ENCODE assay signal across 1 fruit fly cellular context in genomic region chr3L:9377198-9378035, dm6.
A peak's percentile ranks its signal among the peaks of the same experiment; 100 is the strongest.
TF ChIP-seq lines count a peak whose summit lies in the region.

Gene Hsp26, minus strand, starts transcription at chr3L:9377427.

TF ChIP-seq in whole organism, embryonic, 481 proteins besides CTCF, POLR2A, EP300 and RAD21 (continued from another document and continues in another):
- TF ChIP-seq trh (GFP tag; optimal IDR thresholded peaks at IDR 0.05; lab: Kevin White, UChicago) (peak; percentile 48), CG32772 (GFP tag; IDR thresholded peaks at IDR 0.05; lab: Robert Waterston, UW) (peak; percentile 71), CG7987 (GFP tag; optimal IDR thresholded peaks at IDR 0.05; lab: Kevin White, UChicago) (peak; percentile 43), Hey (tag; optimal IDR thresholded peaks at IDR 0.05; lab: Kevin White, UChicago) (no peak), fru (optimal IDR thresholded peaks at IDR 0.05; lab: Kevin White, UChicago) (no peak), lilli (GFP tag; optimal IDR thresholded peaks at IDR 0.05; lab: Kevin White, UChicago) (peak; percentile 89), CG1792 (GFP tag; optimal IDR thresholded peaks at IDR 0.05; lab: Kevin White, UChicago) (peak; percentile 78), Xbp1 (GFP tag; optimal IDR thresholded peaks at IDR 0.05; lab: Kevin White, UChicago) (peak; percentile 89), CG6854 (GFP tag; optimal IDR thresholded peaks at IDR 0.05; lab: Kevin White, UChicago) (peak; percentile 73), CG2678 (tag; optimal IDR thresholded peaks at IDR 0.05; lab: Kevin White, UChicago) (peak; percentile 86), CG18764 (GFP tag; optimal IDR thresholded peaks at IDR 0.05; lab: Kevin White, UChicago) (peak; percentile 66), Elba2 (GFP tag; optimal IDR thresholded peaks at IDR 0.05; lab: Kevin White, UChicago) (no peak), CG4820 (GFP tag; optimal IDR thresholded peaks at IDR 0.05; lab: Kevin White, UChicago) (peak; percentile 67), CG2120 (GFP tag; optimal IDR thresholded peaks at IDR 0.05; lab: Kevin White, UChicago) (peak; percentile 92), Asciz (GFP tag; optimal IDR thresholded peaks at IDR 0.05; lab: Kevin White, UChicago) (peak; percentile 74), CG14965 (GFP tag; optimal IDR thresholded peaks at IDR 0.05; lab: Kevin White, UChicago; ENCODE audit: borderline replicate concordance) (no peak), Pdp1 (GFP tag; optimal IDR thresholded peaks at IDR 0.05; lab: Kevin White, UChicago) (peak; percentile 75 to 82), Ptx1 (GFP tag; IDR thresholded peaks at IDR 0.05; lab: Robert Waterston, UW) (peak; percentile 87), Antp (GFP tag; optimal IDR thresholded peaks at IDR 0.05; lab: Kevin White, UChicago) (peak; percentile 86), dati (GFP tag; IDR thresholded peaks at IDR 0.05; lab: Robert Waterston, UW) (0 out of 2 replicates have a peak, but pooled peaks have one; percentile 19), ssp (GFP tag; IDR thresholded peaks at IDR 0.05; lab: Robert Waterston, UW) (peak; percentile 66), CG18619 (GFP tag; optimal IDR thresholded peaks at IDR 0.05; lab: Kevin White, UChicago) (peak; percentile 74), CG7357 (GFP tag; IDR thresholded peaks at IDR 0.05; lab: Robert Waterston, UW) (peak; percentile 61), Neu2 (GFP tag; optimal IDR thresholded peaks at IDR 0.05; lab: Kevin White, UChicago; ENCODE audit: borderline replicate concordance) (no peak), CG9609 (GFP tag; optimal IDR thresholded peaks at IDR 0.05; lab: Kevin White, UChicago) (peak; percentile 82), ato (GFP tag; IDR thresholded peaks at IDR 0.05; lab: Robert Waterston, UW; ENCODE audit: partially characterized antibody) (no peak), CG2199 (GFP tag; IDR thresholded peaks at IDR 0.05; lab: Robert Waterston, UW) (0 out of 3 replicates have a peak, but pooled peaks have one; percentile 32), CG4854 (GFP tag; optimal IDR thresholded peaks at IDR 0.05; lab: Kevin White, UChicago) (peak; percentile 58), cwo (GFP tag; optimal IDR thresholded peaks at IDR 0.05; lab: Kevin White, UChicago) (peak; percentile 75), oc (tag; optimal IDR thresholded peaks at IDR 0.05; lab: Kevin White, UChicago) (peak; percentile 86), CG6683 (GFP tag; optimal IDR thresholded peaks at IDR 0.05; lab: Kevin White, UChicago) (peak; percentile 46), Bdp1 (GFP tag; optimal IDR thresholded peaks at IDR 0.05; lab: Kevin White, UChicago) (peak; percentile 70), shn (GFP tag; optimal IDR thresholded peaks at IDR 0.05; lab: Kevin White, UChicago) (peak; percentile 49), emc (GFP tag; optimal IDR thresholded peaks at IDR 0.05; lab: Kevin White, UChicago) (peak; percentile 55), esg (GFP tag; conservative IDR thresholded peaks at IDR 0.05; lab: Robert Waterston, UW) (peak; percentile 77), mirr (GFP tag; optimal IDR thresholded peaks at IDR 0.05; lab: Kevin White, UChicago) (no peak), CG15696 (tag; optimal IDR thresholded peaks at IDR 0.05; lab: Kevin White, UChicago) (peak; percentile 12), BEAF-32 (GFP tag; optimal IDR thresholded peaks at IDR 0.05; lab: Kevin White, UChicago) (no peak), CG14710 (tag; optimal IDR thresholded peaks at IDR 0.05; lab: Kevin White, UChicago) (peak; percentile 69), H15 (GFP tag; IDR thresholded peaks at IDR 0.05; lab: Robert Waterston, UW) (no peak), Sry-δ (GFP tag; optimal IDR thresholded peaks at IDR 0.05; lab: Kevin White, UChicago) (peak; percentile 24), zf30C (GFP tag; optimal IDR thresholded peaks at IDR 0.05; lab: Kevin White, UChicago) (peak; percentile 90), Fer3 (tag; optimal IDR thresholded peaks at IDR 0.05; lab: Kevin White, UChicago) (peak; percentile 65), CG17186 (GFP tag; optimal IDR thresholded peaks at IDR 0.05; lab: Kevin White, UChicago) (no peak), B-H2 (GFP tag; optimal IDR thresholded peaks at IDR 0.05; lab: Kevin White, UChicago) (peak; percentile 49), CG30403 (GFP tag; optimal IDR thresholded peaks at IDR 0.05; lab: Kevin White, UChicago) (peak; percentile 89), ac (GFP tag; optimal IDR thresholded peaks at IDR 0.05; lab: Kevin White, UChicago) (no peak), CHES-1-like (GFP tag; optimal IDR thresholded peaks at IDR 0.05; lab: Kevin White, UChicago) (peak; percentile 81), Hmx (GFP tag; optimal IDR thresholded peaks at IDR 0.05; lab: Kevin White, UChicago) (peak; percentile 55), sens (GFP tag; lab: Kevin White, UChicago) (peak; percentile 99), Oli (tag; optimal IDR thresholded peaks at IDR 0.05; lab: Kevin White, UChicago) (peak; percentile 86), CG5180 (GFP tag; optimal IDR thresholded peaks at IDR 0.05; lab: Kevin White, UChicago) (peak; percentile 54), CG13775 (GFP tag; optimal IDR thresholded peaks at IDR 0.05; lab: Kevin White, UChicago) (peak; percentile 73), Rx (GFP tag; IDR thresholded peaks at IDR 0.05; lab: Robert Waterston, UW) (peak; percentile 27; the same call in 1 of the 2 replicates), lmd (GFP tag; IDR thresholded peaks at IDR 0.05; lab: Robert Waterston, UW) (peak; percentile 77), yki (optimal IDR thresholded peaks at IDR 0.05; lab: Kevin White, UChicago) (peak; percentile 10), crp (GFP tag; optimal IDR thresholded peaks at IDR 0.05; lab: Kevin White, UChicago) (peak; percentile 8 to 31), H2.0 (GFP tag; IDR thresholded peaks at IDR 0.05; lab: Robert Waterston, UW) (peak; percentile 79), CG2875 (GFP tag; optimal IDR thresholded peaks at IDR 0.05; lab: Kevin White, UChicago) (peak; percentile 73), Doc2 (GFP tag; IDR thresholded peaks at IDR 0.05; lab: Robert Waterston, UW) (no peak), CG6791 (GFP tag; IDR thresholded peaks at IDR 0.05; lab: Robert Waterston, UW; ENCODE audit: partially characterized antibody) (no peak), slou (GFP tag; optimal IDR thresholded peaks at IDR 0.05; lab: Kevin White, UChicago) (peak; percentile 62), CG11560 (tag; IDR thresholded peaks at IDR 0.05; lab: Robert Waterston, UW) (0 out of 3 replicates have a peak, but pooled peaks have one; percentile 29), CG1233 (GFP tag; optimal IDR thresholded peaks at IDR 0.05; lab: Kevin White, UChicago) (peak; percentile 78), al (GFP tag; IDR thresholded peaks at IDR 0.05; lab: Robert Waterston, UW) (peak; percentile 35; the same call in 1 of the 2 replicates), CG3995 (GFP tag; optimal IDR thresholded peaks at IDR 0.05; lab: Kevin White, UChicago) (peak; percentile 12), luna (GFP tag; optimal IDR thresholded peaks at IDR 0.05; lab: Kevin White, UChicago) (peak; percentile 60), tio (GFP tag; optimal IDR thresholded peaks at IDR 0.05; lab: Kevin White, UChicago) (peak; percentile 72), CG10321 (GFP tag; IDR thresholded peaks at IDR 0.05; lab: Robert Waterston, UW) (peak; percentile 24; the same call in 1 of the 2 replicates), Atf6 (GFP tag; IDR thresholded peaks at IDR 0.05; lab: Robert Waterston, UW) (peak; percentile 92), bsh (GFP tag; optimal IDR thresholded peaks at IDR 0.05; lab: Kevin White, UChicago) (peak; percentile 74 to 93), CG32767 (GFP tag; IDR thresholded peaks at IDR 0.05; lab: Robert Waterston, UW) (peak; percentile 86), CG12299 (tag; optimal IDR thresholded peaks at IDR 0.05; lab: Kevin White, UChicago) (peak; percentile 63), cad (GFP tag; optimal IDR thresholded peaks at IDR 0.05; lab: Kevin White, UChicago) (no peak), CG8290 (GFP tag; optimal IDR thresholded peaks at IDR 0.05; lab: Kevin White, UChicago) (peak; percentile 72), CG8290 (tag; optimal IDR thresholded peaks at IDR 0.05; lab: Kevin White, UChicago) (peak in 1 of 2 experiments; percentile 24), NC2α (GFP tag; optimal IDR thresholded peaks at IDR 0.05; lab: Kevin White, UChicago) (peak; percentile 73), CG8089 (GFP tag; optimal IDR thresholded peaks at IDR 0.05; lab: Kevin White, UChicago) (peak; percentile 79), Lim3 (GFP tag; IDR thresholded peaks at IDR 0.05; lab: Robert Waterston, UW) (no peak), bbx (GFP tag; IDR thresholded peaks at IDR 0.05; lab: Robert Waterston, UW; ENCODE audit: partially characterized antibody) (no peak; the same call in 1 of the 2 replicates), lab (GFP tag; optimal IDR thresholded peaks at IDR 0.05; lab: Kevin White, UChicago) (peak; percentile 91), zfh2 (GFP tag; optimal IDR thresholded peaks at IDR 0.05; lab: Kevin White, UChicago) (peak; percentile 82), vfl (GFP tag; optimal IDR thresholded peaks at IDR 0.05; lab: Kevin White, UChicago) (peak; percentile 70), D (optimal IDR thresholded peaks at IDR 0.05; lab: Kevin White, UChicago) (no peak), D (GFP tag; optimal IDR thresholded peaks at IDR 0.05; lab: Kevin White, UChicago) (peak; percentile 51), CG14441 (GFP tag; IDR thresholded peaks at IDR 0.05; lab: Robert Waterston, UW) (peak; percentile 81), CG17912 (GFP tag; optimal IDR thresholded peaks at IDR 0.05; lab: Kevin White, UChicago) (no peak), fd102C (GFP tag; optimal IDR thresholded peaks at IDR 0.05; lab: Kevin White, UChicago) (peak; percentile 27), CG16813 (GFP tag; IDR thresholded peaks at IDR 0.05; lab: Robert Waterston, UW; ENCODE audit: partially characterized antibody) (no peak), CG10654 (GFP tag; optimal IDR thresholded peaks at IDR 0.05; lab: Kevin White, UChicago) (peak; percentile 56), CG1832 (GFP tag; optimal IDR thresholded peaks at IDR 0.05; lab: Kevin White, UChicago) (no peak), HLH4C (GFP tag; IDR thresholded peaks at IDR 0.05; lab: Robert Waterston, UW; ENCODE audit: partially characterized antibody) (no peak), CG7372 (GFP tag; IDR thresholded peaks at IDR 0.05; lab: Robert Waterston, UW) (0 out of 2 replicates have a peak, but pooled peaks have one; percentile 35), nau (GFP tag; optimal IDR thresholded peaks at IDR 0.05; lab: Kevin White, UChicago) (peak; percentile 87), Chrac-16 (GFP tag; optimal IDR thresholded peaks at IDR 0.05; lab: Kevin White, UChicago) (peak; percentile 75), Adf1 (GFP tag; IDR thresholded peaks at IDR 0.05; lab: Robert Waterston, UW) (peak; percentile 56), Med (GFP tag; lab: Kevin White, UChicago) (peak; percentile 98), Dbx (GFP tag; IDR thresholded peaks at IDR 0.05; lab: Robert Waterston, UW) (peak; percentile 60; the same call in 2 of the 3 replicates), CG6254 (GFP tag; optimal IDR thresholded peaks at IDR 0.05; lab: Kevin White, UChicago) (peak; percentile 71), Rfx (GFP tag; IDR thresholded peaks at IDR 0.05; lab: Robert Waterston, UW) (peak; percentile 83), D19B (GFP tag; optimal IDR thresholded peaks at IDR 0.05; lab: Kevin White, UChicago) (peak; percentile 54), CG2129 (GFP tag; IDR thresholded peaks at IDR 0.05; lab: Robert Waterston, UW; ENCODE audit: partially characterized antibody) (no peak), trem (tag; optimal IDR thresholded peaks at IDR 0.05; lab: Kevin White, UChicago) (peak; percentile 54), gsb-n (tag; optimal IDR thresholded peaks at IDR 0.05; lab: Kevin White, UChicago) (peak; percentile 84), CG4617 (GFP tag; optimal IDR thresholded peaks at IDR 0.05; lab: Kevin White, UChicago; ENCODE audit: borderline replicate concordance) (peak; percentile 44), kni (GFP tag; optimal IDR thresholded peaks at IDR 0.05; lab: Kevin White, UChicago) (no peak), Scr (GFP tag; IDR thresholded peaks at IDR 0.05; lab: Robert Waterston, UW; ENCODE audit: partially characterized antibody) (no peak), CG30020 (tag; optimal IDR thresholded peaks at IDR 0.05; lab: Kevin White, UChicago) (peak; percentile 46), Xrp1 (GFP tag; IDR thresholded peaks at IDR 0.05; lab: Robert Waterston, UW) (peak; percentile 91), chn (GFP tag; optimal IDR thresholded peaks at IDR 0.05; lab: Kevin White, UChicago) (peak; percentile 79), CG1602 (GFP tag; optimal IDR thresholded peaks at IDR 0.05; lab: Kevin White, UChicago) (peak; percentile 80), CG3726 (GFP tag; IDR thresholded peaks at IDR 0.05; lab: Robert Waterston, UW) (0 out of 3 replicates have a peak, but pooled peaks have one; percentile 47), nom (GFP tag; optimal IDR thresholded peaks at IDR 0.05; lab: Kevin White, UChicago) (peak; percentile 79), ems (GFP tag; optimal IDR thresholded peaks at IDR 0.05; lab: Kevin White, UChicago) (peak; percentile 82), scrt (GFP tag; optimal IDR thresholded peaks at IDR 0.05; lab: Kevin White, UChicago) (peak; percentile 80), CG4282 (GFP tag; optimal IDR thresholded peaks at IDR 0.05; lab: Kevin White, UChicago) (no peak), stwl (tag; optimal IDR thresholded peaks at IDR 0.05; lab: Kevin White, UChicago) (no peak), CG12155 (GFP tag; optimal IDR thresholded peaks at IDR 0.05; lab: Kevin White, UChicago) (peak; percentile 83), sr (GFP tag; IDR thresholded peaks at IDR 0.05; lab: Robert Waterston, UW) (no peak), Dek (tag; optimal IDR thresholded peaks at IDR 0.05; lab: Kevin White, UChicago) (peak; percentile 70), jumu (GFP tag; optimal IDR thresholded peaks at IDR 0.05; lab: Kevin White, UChicago) (peak; percentile 74), Myb (GFP tag; optimal IDR thresholded peaks at IDR 0.05; lab: Kevin White, UChicago) (peak; percentile 71), phol (tag; optimal IDR thresholded peaks at IDR 0.05; lab: Kevin White, UChicago) (peak; percentile 75), YL-1 (GFP tag; optimal IDR thresholded peaks at IDR 0.05; lab: Kevin White, UChicago) (peak; percentile 67), PHDP (tag; optimal IDR thresholded peaks at IDR 0.05; lab: Kevin White, UChicago) (peak; percentile 90), Nf-YC (tag; optimal IDR thresholded peaks at IDR 0.05; lab: Kevin White, UChicago) (peak; percentile 51), CG16863 (GFP tag; optimal IDR thresholded peaks at IDR 0.05; lab: Kevin White, UChicago) (peak; percentile 88), tup (GFP tag; optimal IDR thresholded peaks at IDR 0.05; lab: Kevin White, UChicago) (peak; percentile 45), CG11247 (GFP tag; IDR thresholded peaks at IDR 0.05; lab: Robert Waterston, UW) (peak; percentile 62)
